Fruit fly (Drosophila melanogaster) whole organism, pupa: ENCODE measurements around the gene CG5162.

ENCODE experiments used
- CG10348 ChIP-seq: fragments of 200-800 bp; sonication (Bioruptor generic); IDR thresholded peaks from 2 replicates; pipeline ENCODE4 v1.3.6; 2022; ENCODE audit warnings: missing biosample characterization, missing genetic modification characterization
- CG12605 ChIP-seq: fragments of 200-800 bp; sonication (Bioruptor generic); IDR thresholded peaks from 2 replicates; pipeline ENCODE4 v1.3.6; 2022; ENCODE audit warnings: missing biosample characterization, missing genetic modification characterization
- CG13204 ChIP-seq: fragments of 200-800 bp; sonication (Bioruptor generic); optimal IDR thresholded peaks from 2 replicates; lab custom pipeline; 2018; ENCODE audit warnings: missing biosample characterization, mild to moderate bottlenecking, missing genetic modification characterization, moderate library complexity
- CG17806 ChIP-seq: fragments of 200-800 bp; sonication (Bioruptor generic); optimal IDR thresholded peaks from 2 replicates; lab custom pipeline; 2018; ENCODE audit warnings: missing biosample characterization, mild to moderate bottlenecking, missing genetic modification characterization, moderate library complexity
- CG32121 ChIP-seq: fragments of 200-800 bp; sonication (Bioruptor generic); IDR thresholded peaks from 2 replicates; pipeline ENCODE4 v1.3.6; 2022; ENCODE audit warnings: missing biosample characterization, missing genetic modification characterization
- CG34367 ChIP-seq: fragments of 200-800 bp; sonication (Bioruptor generic); optimal IDR thresholded peaks from 2 replicates; lab custom pipeline; 2018; ENCODE audit warnings: missing biosample characterization, mild to moderate bottlenecking, missing genetic modification characterization
- CG8301 ChIP-seq: fragments of 200-800 bp; sonication (Bioruptor generic); optimal IDR thresholded peaks from 2 replicates; lab custom pipeline; 2018; ENCODE audit warnings: missing biosample characterization, mild to moderate bottlenecking, missing genetic modification characterization
- CG9948 ChIP-seq: fragments of 200-800 bp; sonication (Bioruptor generic); optimal IDR thresholded peaks from 2 replicates; lab custom pipeline; 2018; ENCODE audit warnings: missing biosample characterization, mild to moderate bottlenecking, missing genetic modification characterization, moderate library complexity
- D1 ChIP-seq: fragments of 200-800 bp; sonication (Bioruptor generic); optimal IDR thresholded peaks from 2 replicates; lab custom pipeline; 2018; ENCODE audit warnings: missing biosample characterization, mild to moderate bottlenecking, missing genetic modification characterization, moderate library complexity
- EcR ChIP-seq: fragments of 200-800 bp; sonication (Bioruptor generic); optimal IDR thresholded peaks from 3 replicates; lab custom pipeline; 2019; ENCODE audit warnings: missing biosample characterization, missing genetic modification characterization, mild to moderate bottlenecking, moderate library complexity, missing genetic modification reagents
- Pif1A ChIP-seq: fragments of 200-800 bp; sonication (Bioruptor generic); optimal IDR thresholded peaks from 3 replicates; lab custom pipeline; 2016; ENCODE audit warnings: missing biosample characterization, missing genetic modification characterization
- Pif1B ChIP-seq: fragments of 200-800 bp; sonication (Bioruptor generic); optimal IDR thresholded peaks from 3 replicates; lab custom pipeline; 2016; ENCODE audit warnings: missing biosample characterization, missing genetic modification characterization
- Snoo ChIP-seq: fragments of 200-800 bp; sonication (Bioruptor generic); optimal IDR thresholded peaks from 3 replicates; lab custom pipeline; 2017; ENCODE audit warnings: missing biosample characterization, mild to moderate bottlenecking, missing genetic modification characterization, inconsistent platforms

dm6 chrX:17244854-17245253 is 29.8 kb downstream of the CG5162 start, which contains the start of gene CG8915:
- TF ChIP-seq CG32121 (GFP tag; lab: Robert Waterston, UW) (no peak), CG9948 (tag; lab: Kevin White, UChicago) (no peak), EcR (GFP tag; lab: Kevin White, UChicago) (no peak), CG34367 (tag; lab: Kevin White, UChicago) (no peak), CG8301 (no peak), CG13204 (GFP tag; lab: Kevin White, UChicago) (no peak), Pif1B (GFP tag; lab: Kevin White, UChicago) (no peak), D1 (tag; lab: Kevin White, UChicago) (no peak), Pif1A (no peak), CG17806 (tag; lab: Kevin White, UChicago) (no peak), CG12605 (GFP tag; lab: Robert Waterston, UW) (no peak), Snoo (tag; lab: Kevin White, UChicago) (no peak), CG10348 (GFP tag; lab: Robert Waterston, UW) (no peak)
